Worm (Caenorhabditis elegans) whole organism, L2 larva: ENCODE measurements around the gene dhs-8.

Source experiments
- alr-1 ChIP-seq: fragments of 150-350 bp; optimal IDR thresholded peaks from 2 replicates; lab custom pipeline; 2014; ENCODE audit warnings: missing biosample characterization, missing genetic modification characterization
- ceh-16 ChIP-seq: fragments of 150-350 bp; optimal IDR thresholded peaks from 2 replicates; lab custom pipeline; 2014; ENCODE audit warnings: missing biosample characterization, missing genetic modification characterization
- ceh-82 ChIP-seq: fragments of 150-350 bp; optimal IDR thresholded peaks from 2 replicates; lab custom pipeline; 2014; ENCODE audit warnings: missing biosample characterization, missing genetic modification characterization
- egl-27 ChIP-seq: sonication (generic microtip); optimal IDR thresholded peaks from 3 replicates; lab custom pipeline; 2017; ENCODE audit warnings: missing biosample characterization, missing genetic modification reagents, missing genetic modification characterization
- lin-13 ChIP-seq: fragments of 150-350 bp; optimal IDR thresholded peaks from 2 replicates; lab custom pipeline; 2014; ENCODE audit warnings: missing biosample characterization, missing genetic modification reagents, missing genetic modification characterization
- nhr-237 ChIP-seq: fragments of 150-350 bp; optimal IDR thresholded peaks from 2 replicates; lab custom pipeline; 2014; ENCODE audit warnings: missing biosample characterization, missing genetic modification characterization
- sma-9 ChIP-seq, 2 experiments: fragments of 150-350 bp in 1 of 2; sonication (generic microtip) in 1 of 2; optimal IDR thresholded peaks; 2 replicates each; lab custom pipeline; 2014 to 2016; ENCODE audit warnings: missing genetic modification characterization in 2 of 2, mild to moderate bottlenecking in 1 of 2, missing biosample characterization in 1 of 2, missing compliant biosample characterization in 1 of 2, missing genetic modification reagents in 1 of 2, moderate library complexity in 1 of 2
- unc-39 ChIP-seq: fragments of 150-350 bp; optimal IDR thresholded peaks from 2 replicates; lab custom pipeline; 2014; ENCODE audit warnings: missing biosample characterization, missing genetic modification characterization
- zag-1 ChIP-seq: fragments of 150-350 bp; optimal IDR thresholded peaks from 2 replicates; lab custom pipeline; 2014; ENCODE audit warnings: missing biosample characterization, missing genetic modification characterization
- ztf-11 ChIP-seq: sonication (generic microtip); optimal IDR thresholded peaks from 2 replicates; lab custom pipeline; 2017; ENCODE audit warnings: missing biosample characterization, missing genetic modification characterization
- ztf-4 ChIP-seq: fragments of 150-350 bp; optimal IDR thresholded peaks from 2 replicates; lab custom pipeline; 2014; ENCODE audit warnings: missing biosample characterization, missing genetic modification characterization

DNA sequence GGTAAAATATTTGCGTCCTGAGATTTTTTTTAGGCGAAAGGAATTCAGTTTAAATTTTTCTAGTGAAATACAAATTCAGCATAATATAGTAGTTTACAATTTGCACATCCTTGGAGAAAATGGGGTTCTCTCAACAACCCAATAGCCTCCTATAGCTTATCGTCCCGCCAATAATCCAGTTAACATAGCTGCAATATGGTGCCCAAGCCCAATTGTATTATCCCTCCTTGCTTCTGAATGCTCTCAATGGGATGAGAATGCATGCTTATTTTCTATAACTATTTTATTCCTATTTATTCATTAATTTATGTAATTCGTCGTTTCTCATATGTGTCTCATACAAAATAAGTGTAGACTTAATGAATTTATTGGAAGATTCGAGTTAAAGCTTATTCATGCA, 27.8 kb upstream of the dhs-8 start:
- TF ChIP-seq lin-13 (GFP tag; lab: Kevin White, UChicago), result no peak
- no peak for TF ChIP-seq ztf-4 (tag; lab: Kevin White, UChicago)
- TF ChIP-seq sma-9 (GFP tag; optimal IDR thresholded peaks at IDR 0.05; lab: Kevin White, UChicago), result no peak
- TF ChIP-seq sma-9 (tag; optimal IDR thresholded peaks at IDR 0.05; lab: Kevin White, UChicago), result no peak
- no peak for TF ChIP-seq ceh-82 (tag; lab: Kevin White, UChicago)
- TF ChIP-seq egl-27 (tag; lab: Kevin White, UChicago), result no peak
- TF ChIP-seq ceh-16 (tag; lab: Kevin White, UChicago), result no peak
- no peak for TF ChIP-seq zag-1 (tag; lab: Kevin White, UChicago)
- TF ChIP-seq nhr-237 (tag; lab: Kevin White, UChicago), result no peak
- TF ChIP-seq alr-1, result no peak
- TF ChIP-seq ztf-11 (tag; lab: Kevin White, UChicago), result no peak
- no peak for TF ChIP-seq unc-39 (tag; lab: Kevin White, UChicago)
